Worm (Caenorhabditis elegans) whole organism, L4/young adult: ENCODE results near the gene test-1.

ENCODE experiments used
- dao-5 ChIP-seq: sonication (generic microtip); optimal IDR thresholded peaks from 2 replicates; lab custom pipeline; 2016; ENCODE audit warnings: missing genotype, missing genetic modification characterization, moderate library complexity, missing compliant biosample characterization
- him-1 ChIP-seq: sonication (generic microtip); optimal IDR thresholded peaks from 2 replicates; lab custom pipeline; 2016; ENCODE audit warnings: missing genotype, missing genetic modification reagents, missing genetic modification characterization, missing compliant biosample characterization

DNA sequence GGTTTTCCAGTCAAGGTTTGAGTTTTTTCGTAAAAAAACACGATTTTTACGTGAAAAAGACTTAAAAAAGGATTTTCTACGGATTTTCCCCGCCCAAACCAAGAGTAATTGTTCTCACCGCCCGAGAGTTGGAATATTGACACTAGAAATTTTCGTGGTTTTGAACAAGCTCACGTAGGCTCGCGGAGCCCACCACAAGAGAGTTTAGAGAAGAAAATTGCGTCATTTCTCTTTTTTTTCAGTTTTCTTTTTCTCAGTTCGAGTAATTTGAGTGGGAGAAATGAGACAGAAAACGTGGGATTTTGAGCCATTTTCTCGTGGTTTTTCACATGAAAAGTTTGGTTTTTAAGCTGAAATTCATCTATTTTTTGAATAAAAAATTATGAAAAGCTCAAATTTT lies 56.8 kb downstream of the test-1 start:
- TF ChIP-seq dao-5 (tag; lab: Kevin White, UChicago): no peak
- no peak for TF ChIP-seq him-1 (tag; lab: Kevin White, UChicago)
